Worm (Caenorhabditis elegans): ENCODE data around the gene irld-14.

ce11 chrV:15028896-15029519 lies 32.7 kb downstream of the irld-14 start, which contains the start of gene F14H8.8:
- TF ChIP-seq W03F9.2 (tag; optimal IDR thresholded peaks at IDR 0.05) (no peak), dao-5 (tag; optimal IDR thresholded peaks at IDR 0.05) (no peak)
